Fruit fly (Drosophila melanogaster) whole organism, prepupa: ENCODE results near the gene CG10000.

Experiments
- CG4318 ChIP-seq: fragments of 200-800 bp; sonication (Bioruptor generic); optimal IDR thresholded peaks from 3 replicates; lab custom pipeline; 2017; ENCODE audit warnings: missing biosample characterization, mild to moderate bottlenecking, missing genetic modification characterization
- CG6792 ChIP-seq: fragments of 200-800 bp; sonication (Bioruptor generic); optimal IDR thresholded peaks from 3 replicates; lab custom pipeline; 2016; ENCODE audit warnings: missing biosample characterization, missing genetic modification characterization
- Eip78C ChIP-seq: fragments of 200-800 bp; sonication (Bioruptor generic); peaks from one replicate; lab custom pipeline; 2016; ENCODE audit warnings: missing biosample characterization, missing genetic modification characterization
- Gug ChIP-seq: fragments of 200-800 bp; sonication (Bioruptor generic); IDR thresholded peaks from 2 replicates; pipeline ENCODE4 v1.3.6; 2022; ENCODE audit warnings: missing biosample characterization, missing genetic modification characterization
- Smox ChIP-seq: fragments of 200-800 bp; sonication (Bioruptor generic); optimal IDR thresholded peaks from 3 replicates; lab custom pipeline; 2016; ENCODE audit warnings: missing biosample characterization, missing genetic modification characterization
- acj6 ChIP-seq: fragments of 200-800 bp; sonication (Bioruptor generic); optimal IDR thresholded peaks from 3 replicates; lab custom pipeline; 2016; ENCODE audit warnings: missing biosample characterization, missing genetic modification characterization
- dsx ChIP-seq: fragments of 200-800 bp; optimal IDR thresholded peaks from 3 replicates; lab custom pipeline; 2019; ENCODE audit warnings: missing biosample characterization, mild to moderate bottlenecking, missing genetic modification characterization, moderate library complexity; ENCODE audit not compliant: poor library complexity, severe bottlenecking
- fd59A ChIP-seq: fragments of 200-800 bp; sonication (Bioruptor generic); optimal IDR thresholded peaks from 2 replicates; lab custom pipeline; 2017; ENCODE audit warnings: missing biosample characterization, mild to moderate bottlenecking, missing genetic modification characterization, missing genetic modification reagents
- salr ChIP-seq, 2 experiments: fragments of 200-800 bp; sonication (Bioruptor generic); optimal IDR thresholded peaks; 3 replicates each; lab custom pipeline; 2016 to 2018; ENCODE audit warnings: missing biosample characterization in 2 of 2, missing genetic modification characterization in 2 of 2, mild to moderate bottlenecking in 1 of 2
- ss ChIP-seq, 2 experiments: fragments of 200-800 bp; sonication (Bioruptor generic); optimal IDR thresholded peaks; 2 replicates in 1 of 2; 3 replicates in 1 of 2; lab custom pipeline; 2017 to 2018; ENCODE audit warnings: mild to moderate bottlenecking in 2 of 2, missing biosample characterization in 2 of 2, missing genetic modification characterization in 2 of 2, moderate library complexity in 1 of 2
- topi ChIP-seq: fragments of 200-800 bp; sonication (Bioruptor generic); optimal IDR thresholded peaks from 3 replicates; lab custom pipeline; 2016; ENCODE audit warnings: missing biosample characterization, missing genetic modification characterization

DNA sequence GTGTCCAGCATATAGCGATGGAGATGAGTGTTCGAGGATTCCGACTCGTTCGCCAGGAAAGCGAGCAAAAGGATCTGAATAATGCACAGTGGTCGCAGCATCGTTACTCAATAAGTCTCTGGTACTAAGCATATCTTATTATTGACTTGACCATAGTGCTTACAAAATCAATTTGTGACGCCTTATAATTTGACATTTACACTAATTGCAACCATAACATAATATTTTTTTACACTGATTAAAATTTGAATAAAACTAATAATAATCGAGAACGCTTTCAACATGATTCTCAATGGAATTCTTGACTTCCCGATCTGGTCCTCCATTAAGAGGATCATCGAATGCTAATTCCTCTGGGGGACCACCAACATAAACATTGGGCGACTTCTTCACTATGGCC is 5.4 kb upstream of the CG10000 start, which contains the start of gene CG9997:
- TF ChIP-seq dsx (GFP tag; lab: Kevin White, UChicago) (no peak), fd59A (GFP tag; lab: Kevin White, UChicago) (no peak), Gug (GFP tag; lab: Robert Waterston, UW) (no peak), ss (GFP tag; optimal IDR thresholded peaks at IDR 0.05; lab: Kevin White, UChicago) (no peak), Smox (GFP tag; lab: Kevin White, UChicago) (no peak), CG6792 (GFP tag; lab: Kevin White, UChicago) (no peak), Eip78C (GFP tag; lab: Kevin White, UChicago) (no peak), salr (GFP tag; optimal IDR thresholded peaks at IDR 0.05; lab: Kevin White, UChicago) (no peak), topi (GFP tag; lab: Kevin White, UChicago) (no peak), acj6 (GFP tag; lab: Kevin White, UChicago) (no peak), CG4318 (GFP tag; lab: Kevin White, UChicago) (no peak)
